Fruit fly (Drosophila melanogaster) whole organism, wandering third instar larva: Measurements from ENCODE around the gene Alr.

Source experiments
- Abd-B ChIP-seq: fragments of >200 bp; optimal IDR thresholded peaks from 2 replicates; lab custom pipeline; 2017; ENCODE audit warnings: missing biosample characterization, missing genetic modification characterization
- CG32264 ChIP-seq: fragments of 200-800 bp; sonication (Bioruptor generic); optimal IDR thresholded peaks from 2 replicates; lab custom pipeline; 2016; ENCODE audit warnings: missing biosample characterization, missing genetic modification characterization
- CG9705 ChIP-seq: fragments of 200-800 bp; sonication (Bioruptor generic); optimal IDR thresholded peaks from 2 replicates; lab custom pipeline; 2018; ENCODE audit warnings: missing biosample characterization, mild to moderate bottlenecking, missing genetic modification characterization
- Dfd ChIP-seq: fragments of >200 bp; optimal IDR thresholded peaks from 2 replicates; lab custom pipeline; 2017; ENCODE audit warnings: missing biosample characterization, missing genetic modification characterization
- Dif ChIP-seq: fragments of 200-275, 200-300 bp; sonication (Bioruptor generic); optimal IDR thresholded peaks from 2 replicates; lab custom pipeline; 2018; ENCODE audit warnings: missing biosample characterization, missing genetic modification characterization; ENCODE audit not compliant: partially characterized antibody
- GATAd ChIP-seq: sonication (Bioruptor generic); optimal IDR thresholded peaks from 2 replicates; lab custom pipeline; 2016; ENCODE audit warnings: missing biosample characterization, missing genetic modification characterization
- Hnf4 ChIP-seq: fragments of 200-800 bp; sonication (Bioruptor generic); optimal IDR thresholded peaks from 2 replicates; lab custom pipeline; 2016; ENCODE audit warnings: missing biosample characterization, mild to moderate bottlenecking, missing genetic modification characterization
- Jra ChIP-seq: sonication (Bioruptor generic); optimal IDR thresholded peaks from 2 replicates; lab custom pipeline; 2016; ENCODE audit warnings: missing biosample characterization, missing genetic modification characterization
- Mio ChIP-seq: sonication (Bioruptor generic); optimal IDR thresholded peaks from 2 replicates; lab custom pipeline; 2016; ENCODE audit warnings: missing biosample characterization, missing genetic modification characterization
- Myc ChIP-seq: fragments of >200 bp; optimal IDR thresholded peaks from 2 replicates; lab custom pipeline; 2017
- N ChIP-seq: fragments of >200 bp; optimal IDR thresholded peaks from 2 replicates; lab custom pipeline; 2018; ENCODE audit warnings: missing biosample characterization, missing external identifiers, missing genetic modification characterization
- OdsH ChIP-seq: fragments of 200-800 bp; sonication (Bioruptor generic); optimal IDR thresholded peaks from 2 replicates; lab custom pipeline; 2016; ENCODE audit warnings: missing biosample characterization, mild to moderate bottlenecking, missing genetic modification characterization
- Rel ChIP-seq, 2 experiments: fragments of 200-800 bp; sonication (Bioruptor generic) in 1 of 2; optimal IDR thresholded peaks; 2 replicates in 1 of 2; 3 replicates in 1 of 2; lab custom pipeline; 2016 to 2019; ENCODE audit warnings: mild to moderate bottlenecking in 2 of 2, missing biosample characterization in 2 of 2, missing genetic modification characterization in 2 of 2, moderate library complexity in 1 of 2
- Vsx2 ChIP-seq: fragments of 200-300, 225-300 bp; sonication (Bioruptor generic); optimal IDR thresholded peaks from 2 replicates; lab custom pipeline; 2018; ENCODE audit warnings: missing biosample characterization, missing genetic modification characterization; ENCODE audit not compliant: partially characterized antibody
- br ChIP-seq: fragments of 200-800 bp; sonication (Bioruptor generic); optimal IDR thresholded peaks from 2 replicates; lab custom pipeline; 2016; ENCODE audit warnings: missing biosample characterization, missing genetic modification characterization
- dsf ChIP-seq: sonication (Bioruptor generic); optimal IDR thresholded peaks from 2 replicates; lab custom pipeline; 2016; ENCODE audit warnings: missing biosample characterization, missing genetic modification characterization, borderline replicate concordance
- ey ChIP-seq: fragments of 200-800 bp; sonication (Bioruptor generic); optimal IDR thresholded peaks from 2 replicates; lab custom pipeline; 2016; ENCODE audit warnings: missing biosample characterization, missing genetic modification characterization
- foxo ChIP-seq, 2 experiments: fragments of 200-800 bp; sonication (Bioruptor generic); optimal IDR thresholded peaks; 2 replicates in 1 of 2; 3 replicates in 1 of 2; lab custom pipeline; 2016 to 2017; ENCODE audit warnings: missing biosample characterization in 2 of 2, missing genetic modification characterization in 2 of 2
- fru ChIP-seq: fragments of 200-800 bp; sonication (Bioruptor generic); optimal IDR thresholded peaks from 3 replicates; lab custom pipeline; 2016; ENCODE audit warnings: missing biosample characterization, mild to moderate bottlenecking, missing genetic modification characterization
- jim ChIP-seq: fragments of 175-275, 200-325 bp; sonication (Bioruptor generic); optimal IDR thresholded peaks from 2 replicates; lab custom pipeline; 2016; ENCODE audit warnings: missing biosample characterization, mild to moderate bottlenecking, missing genetic modification characterization
- lola ChIP-seq: fragments of >200 bp; optimal IDR thresholded peaks from 2 replicates; lab custom pipeline; 2017; ENCODE audit warnings: missing biosample characterization, missing genetic modification characterization
- psq ChIP-seq: fragments of 200-800 bp; sonication (Bioruptor generic); optimal IDR thresholded peaks from 3 replicates; lab custom pipeline; 2017; ENCODE audit warnings: missing biosample characterization, mild to moderate bottlenecking, missing genetic modification characterization, moderate library complexity
- rgr ChIP-seq: fragments of 200-800 bp; sonication (Bioruptor generic); optimal IDR thresholded peaks from 3 replicates; lab custom pipeline; 2016; ENCODE audit warnings: missing biosample characterization, mild to moderate bottlenecking, missing genetic modification characterization
- sv ChIP-seq: fragments of 200-800 bp; sonication (Bioruptor generic); optimal IDR thresholded peaks from 3 replicates; lab custom pipeline; 2016; ENCODE audit warnings: missing biosample characterization, missing genetic modification characterization
- tai ChIP-seq: sonication (Bioruptor generic); optimal IDR thresholded peaks from 2 replicates; lab custom pipeline; 2016; ENCODE audit warnings: missing biosample characterization, missing genetic modification characterization
- usp ChIP-seq: fragments of >200 bp; optimal IDR thresholded peaks from 2 replicates; lab custom pipeline; 2017; ENCODE audit warnings: missing biosample characterization, missing genetic modification characterization
- woc ChIP-seq: sonication (Bioruptor generic); optimal IDR thresholded peaks from 2 replicates; lab custom pipeline; 2016; ENCODE audit warnings: missing biosample characterization, mild to moderate bottlenecking, missing genetic modification characterization

Alr gene

dm6 chrX:19786823-19787222 lies 38.7 kb downstream of the Alr start:
- TF ChIP-seq GATAd (GFP tag; lab: Kevin White, UChicago) (no peak), woc (no peak), OdsH (no peak), psq (GFP tag; lab: Kevin White, UChicago) (no peak), Hnf4 (GFP tag; lab: Kevin White, UChicago) (no peak), Dif (GFP tag; lab: Kevin White, UChicago) (no peak), N (no peak), br (GFP tag; lab: Kevin White, UChicago) (no peak), dsf (GFP tag; lab: Kevin White, UChicago) (no peak), usp (GFP tag; lab: Kevin White, UChicago) (no peak), Rel (GFP tag; optimal IDR thresholded peaks at IDR 0.05; lab: Kevin White, UChicago) (no peak), Rel (tag; optimal IDR thresholded peaks at IDR 0.05; lab: Kevin White, UChicago) (no peak), Jra (GFP tag; lab: Kevin White, UChicago) (no peak), Dfd (no peak), Myc (no peak)
- TF ChIP-seq, all 38 proteins: peak for 0

dm6 chrX:19787921-19788620 lies 40.0 kb downstream of the Alr start:
- TF ChIP-seq fru (GFP tag; lab: Kevin White, UChicago) (no peak), psq (GFP tag; lab: Kevin White, UChicago) (peak; percentile 67)
- TF ChIP-seq, all 38 proteins: peak for 1

dm6 chrX:19788621-19788944 lies 40.5 kb downstream of the Alr start:
- TF ChIP-seq psq (GFP tag; lab: Kevin White, UChicago): peak; percentile 9
- no peak for TF ChIP-seq sv
- TF ChIP-seq jim (GFP tag; lab: Kevin White, UChicago): no peak

- TF ChIP-seq N (no peak), Dfd (peak; percentile 53)
- TF ChIP-seq, all 38 proteins: peak for 1
These were observed 43.7 kb downstream of the Alr start for dm6 chrX:19791832-19792231.

- TF ChIP-seq usp (GFP tag; lab: Kevin White, UChicago) (no peak), lola (GFP tag; lab: Kevin White, UChicago) (no peak), woc (no peak), tai (GFP tag; lab: Kevin White, UChicago) (no peak), Mio (GFP tag; lab: Kevin White, UChicago) (no peak), CG9705 (GFP tag; lab: Kevin White, UChicago) (no peak), rgr (GFP tag; lab: Kevin White, UChicago) (no peak), CG32264 (no peak), Dif (GFP tag; lab: Kevin White, UChicago) (no peak), Abd-B (GFP tag; lab: Kevin White, UChicago) (no peak), ey (no peak), jim (GFP tag; lab: Kevin White, UChicago) (no peak), GATAd (GFP tag; lab: Kevin White, UChicago) (no peak), N (no peak), foxo (GFP tag; optimal IDR thresholded peaks at IDR 0.05; lab: Kevin White, UChicago) (no peak), Vsx2 (GFP tag; lab: Kevin White, UChicago) (no peak)
These were observed 44.5 kb downstream of the Alr start for dm6 chrX:19792572-19792971.

dm6 chrX:19795808-19796207 lies 47.7 kb downstream of the Alr start:
- TF ChIP-seq Dfd (peak; percentile 47), Mio (GFP tag; lab: Kevin White, UChicago) (no peak)
- TF ChIP-seq, all 38 proteins: peak for 1
